Worm (Caenorhabditis elegans) whole organism, L1 larva: Measurements from ENCODE around the gene C49F8.3.

ENCODE experiments used
- ama-1 ChIP-seq: fragments of 150-350 bp; optimal IDR thresholded peaks from 2 replicates; lab custom pipeline; 2014
- elt-2 ChIP-seq: sonication (generic microtip); optimal IDR thresholded peaks from 2 replicates; lab custom pipeline; 2016; ENCODE audit warnings: missing genetic modification characterization, mild to moderate bottlenecking, inconsistent platforms, missing compliant biosample characterization, missing genetic modification reagents
- hpl-2 ChIP-seq: fragments of 150-350 bp; optimal IDR thresholded peaks from 2 replicates; lab custom pipeline; 2014; ENCODE audit warnings: missing biosample characterization, missing genetic modification reagents, missing genetic modification characterization
- isw-1 ChIP-seq: fragments of 200-800 bp; sonication (Bioruptor generic); IDR thresholded peaks from 2 replicates; pipeline ENCODE4 v1.3.6; 2022; ENCODE audit warnings: missing genetic modification characterization, missing compliant biosample characterization
- pag-3 ChIP-seq: sonication (generic microtip); optimal IDR thresholded peaks from 2 replicates; lab custom pipeline; 2017; ENCODE audit warnings: missing genetic modification characterization, mild to moderate bottlenecking, missing compliant biosample characterization, antibody characterized with exemption, borderline replicate concordance; ENCODE audit not compliant: insufficient read depth
- snu-23 ChIP-seq: sonication (generic microtip); optimal IDR thresholded peaks from 2 replicates; lab custom pipeline; 2016; ENCODE audit warnings: missing genetic modification characterization, missing compliant biosample characterization

- peak; percentile 42 for TF ChIP-seq snu-23 (GFP tag; lab: Kevin White, UChicago)
- TF ChIP-seq ama-1 (lab: Kevin White, UChicago), result no peak
- TF ChIP-seq pag-3, result no peak
- TF ChIP-seq elt-2, result no peak
- no peak for TF ChIP-seq isw-1 (GFP tag; lab: Robert Waterston, UW)
- no peak for TF ChIP-seq hpl-2 (GFP tag; lab: Kevin White, UChicago)
Measured at ce11 chrX:13366955-13367354, 20.4 kb downstream of the C49F8.3 start.
